Worm (Caenorhabditis elegans): ENCODE results near the gene hosl-1.

Gene hosl-1

ce11 chrX:4658303-4658702 lies 21.4 kb downstream of the hosl-1 start:
- TF ChIP-seq tbx-8 (GFP tag; optimal IDR thresholded peaks at IDR 0.05) (no peak), lin-13 (tag; optimal IDR thresholded peaks at IDR 0.05) (no peak), unc-39 (tag; optimal IDR thresholded peaks at IDR 0.05) (no peak)

- TF ChIP-seq lin-13 (tag; optimal IDR thresholded peaks at IDR 0.05) (no peak), ceh-83 (GFP tag; optimal IDR thresholded peaks at IDR 0.05) (no peak)
Measured at ce11 chrX:4658706-4659105, 21.8 kb downstream of the hosl-1 start.

- TF ChIP-seq pha-4 (tag; optimal IDR thresholded peaks at IDR 0.05) (no peak), ceh-83 (GFP tag; optimal IDR thresholded peaks at IDR 0.05) (no peak), ces-1 (GFP tag; optimal IDR thresholded peaks at IDR 0.05) (no peak), bed-3 (GFP tag; optimal IDR thresholded peaks at IDR 0.05) (no peak), unc-62 (GFP tag; optimal IDR thresholded peaks at IDR 0.05) (no peak), ztf-11 (tag; optimal IDR thresholded peaks at IDR 0.05) (no peak), ham-2 (GFP tag; optimal IDR thresholded peaks at IDR 0.05) (no peak), unc-39 (tag; optimal IDR thresholded peaks at IDR 0.05) (no peak), lin-32 (GFP tag; optimal IDR thresholded peaks at IDR 0.05) (no peak), elt-3 (tag; optimal IDR thresholded peaks at IDR 0.05) (no peak), mep-1 (tag; optimal IDR thresholded peaks at IDR 0.05) (no peak), hlh-1 (tag; optimal IDR thresholded peaks at IDR 0.05) (no peak), blmp-1 (tag; optimal IDR thresholded peaks at IDR 0.05) (no peak), nhr-28 (tag; optimal IDR thresholded peaks at IDR 0.05) (no peak), nhr-237 (tag; optimal IDR thresholded peaks at IDR 0.05) (no peak), flh-1 (GFP tag; optimal IDR thresholded peaks at IDR 0.05) (no peak), nhr-12 (tag; optimal IDR thresholded peaks at IDR 0.05) (no peak), unc-120 (tag; optimal IDR thresholded peaks at IDR 0.05; ENCODE audit: poor library complexity, severe bottlenecking) (no peak)
Measured at ce11 chrX:4660268-4660880, 23.5 kb downstream of the hosl-1 start, which contains the start of gene nhr-45. Gene nhr-45 (minus strand): TSS chrX:4660318.

ce11 chrX:4662293-4662825 lies 25.4 kb downstream of the hosl-1 start:
- TF ChIP-seq ceh-43 (GFP tag; optimal IDR thresholded peaks at IDR 0.05) (no peak), flh-1 (GFP tag; optimal IDR thresholded peaks at IDR 0.05) (no peak), hlh-1 (tag; optimal IDR thresholded peaks at IDR 0.05) (no peak), blmp-1 (tag; optimal IDR thresholded peaks at IDR 0.05) (peak; percentile 64), bed-3 (GFP tag; optimal IDR thresholded peaks at IDR 0.05) (no peak), mep-1 (tag; optimal IDR thresholded peaks at IDR 0.05) (peak; percentile 21), ham-2 (GFP tag; optimal IDR thresholded peaks at IDR 0.05) (peak; percentile 46), nhr-237 (tag; optimal IDR thresholded peaks at IDR 0.05) (peak; percentile 36), pha-4 (tag; optimal IDR thresholded peaks at IDR 0.05) (peak; percentile 62), unc-62 (GFP tag; optimal IDR thresholded peaks at IDR 0.05) (peak; percentile 12), sptf-1 (tag; optimal IDR thresholded peaks at IDR 0.05) (no peak), elt-3 (tag; optimal IDR thresholded peaks at IDR 0.05) (peak; percentile 67), sem-2 (GFP tag; optimal IDR thresholded peaks at IDR 0.05) (no peak), unc-120 (tag; optimal IDR thresholded peaks at IDR 0.05; ENCODE audit: poor library complexity, severe bottlenecking) (peak; percentile 51)

- TF ChIP-seq lin-13 (tag; optimal IDR thresholded peaks at IDR 0.05) (no peak), ztf-11 (tag; optimal IDR thresholded peaks at IDR 0.05) (no peak), tbx-8 (GFP tag; optimal IDR thresholded peaks at IDR 0.05) (no peak), zip-8 (tag; optimal IDR thresholded peaks at IDR 0.05) (no peak), lin-32 (GFP tag; optimal IDR thresholded peaks at IDR 0.05) (no peak), drap-1 (GFP tag; optimal IDR thresholded peaks at IDR 0.05) (no peak), pha-4 (tag; optimal IDR thresholded peaks at IDR 0.05) (no peak), elt-3 (tag; optimal IDR thresholded peaks at IDR 0.05) (peak; percentile 14)
Measured at ce11 chrX:4662964-4663684, 26.2 kb downstream of the hosl-1 start.

ce11 chrX:4664649-4665048 lies 27.7 kb downstream of the hosl-1 start:
- TF ChIP-seq nhr-237 (tag; optimal IDR thresholded peaks at IDR 0.05) = no peak
- no peak for TF ChIP-seq ceh-39 (tag; optimal IDR thresholded peaks at IDR 0.05)
- TF ChIP-seq lin-32 (GFP tag; optimal IDR thresholded peaks at IDR 0.05) = no peak
- TF ChIP-seq nhr-76 (tag; optimal IDR thresholded peaks at IDR 0.05) = no peak
- no peak for TF ChIP-seq unc-39 (tag; optimal IDR thresholded peaks at IDR 0.05)
- no peak for TF ChIP-seq M03D4.4 (tag; optimal IDR thresholded peaks at IDR 0.05)
- no peak for TF ChIP-seq tbx-8 (GFP tag; optimal IDR thresholded peaks at IDR 0.05)
- TF ChIP-seq lin-13 (tag; optimal IDR thresholded peaks at IDR 0.05) = no peak
- TF ChIP-seq ztf-11 (tag; optimal IDR thresholded peaks at IDR 0.05) = no peak
- TF ChIP-seq ceh-43 (GFP tag; optimal IDR thresholded peaks at IDR 0.05) = no peak
- TF ChIP-seq elt-1 (tag; optimal IDR thresholded peaks at IDR 0.05; ENCODE audit: borderline replicate concordance, insufficient read depth) = no peak
- TF ChIP-seq flh-1 (GFP tag; optimal IDR thresholded peaks at IDR 0.05) = no peak
- no peak for TF ChIP-seq ham-2 (GFP tag; optimal IDR thresholded peaks at IDR 0.05)
